Worm (Caenorhabditis elegans): ENCODE measurements around the gene usp-50.

Gene usp-50

DNA sequence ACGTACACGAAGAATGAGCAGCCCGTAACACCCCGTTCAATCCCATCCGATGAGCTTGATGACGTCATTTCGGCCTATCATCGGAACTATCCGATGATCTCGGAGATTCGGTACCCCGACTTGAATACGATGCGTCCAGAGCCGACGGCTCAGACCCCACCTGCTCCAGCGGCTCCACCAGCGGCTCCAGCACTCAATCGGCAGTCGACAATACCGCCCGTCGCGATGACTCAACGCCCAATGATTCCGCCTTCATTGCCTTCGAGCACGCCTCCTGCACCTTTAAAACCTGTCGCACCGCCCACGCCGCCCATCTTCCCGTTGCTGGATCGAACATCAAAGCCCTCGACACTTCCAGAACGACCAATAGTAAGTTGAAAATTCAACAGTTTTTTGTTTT is 3.4 kb downstream of the usp-50 start:
- TF ChIP-seq zip-8 (tag; optimal IDR thresholded peaks at IDR 0.05): peak; percentile 30
- no peak for TF ChIP-seq mab-5 (tag; optimal IDR thresholded peaks at IDR 0.05)

- TF ChIP-seq unc-120 (tag; optimal IDR thresholded peaks at IDR 0.05; ENCODE audit: poor library complexity, severe bottlenecking) (no peak), mab-5 (tag; optimal IDR thresholded peaks at IDR 0.05) (no peak), lin-13 (tag; optimal IDR thresholded peaks at IDR 0.05) (no peak), bed-3 (GFP tag; optimal IDR thresholded peaks at IDR 0.05) (no peak), sem-2 (GFP tag; optimal IDR thresholded peaks at IDR 0.05) (no peak), lsy-2 (tag; optimal IDR thresholded peaks at IDR 0.05) (no peak), lin-32 (GFP tag; optimal IDR thresholded peaks at IDR 0.05) (no peak), drap-1 (GFP tag; optimal IDR thresholded peaks at IDR 0.05) (no peak), pha-4 (tag; optimal IDR thresholded peaks at IDR 0.05) (no peak)
These were observed 7.1 kb downstream of the usp-50 start for ce11 chrV:17931795-17932194.

DNA sequence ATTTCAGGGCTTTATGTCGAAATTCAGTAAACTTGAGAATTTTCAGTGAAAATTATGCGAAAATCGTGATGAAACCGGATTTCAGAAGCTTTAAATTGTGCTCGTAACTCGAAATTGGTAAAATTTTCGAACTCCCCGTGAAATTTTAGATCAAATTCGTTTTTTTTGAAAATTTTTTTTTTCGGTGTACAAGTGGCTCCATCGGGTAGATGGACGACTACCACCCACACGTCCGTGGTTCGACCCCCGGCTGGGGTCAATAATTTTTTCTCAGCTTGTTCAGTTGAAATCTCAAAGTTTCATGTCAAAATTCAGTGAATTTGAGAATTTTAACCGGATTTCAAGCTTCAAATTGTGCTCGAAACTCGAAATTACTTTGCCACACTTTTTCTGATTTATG is 11.1 kb downstream of the usp-50 start:
- TF ChIP-seq unc-120 (tag; optimal IDR thresholded peaks at IDR 0.05; ENCODE audit: poor library complexity, severe bottlenecking) (no peak), flh-1 (GFP tag; optimal IDR thresholded peaks at IDR 0.05) (no peak), M03D4.4 (tag; optimal IDR thresholded peaks at IDR 0.05) (no peak), bed-3 (GFP tag; optimal IDR thresholded peaks at IDR 0.05) (no peak), nhr-12 (tag; optimal IDR thresholded peaks at IDR 0.05) (no peak), nhr-28 (tag; optimal IDR thresholded peaks at IDR 0.05) (no peak), blmp-1 (tag; optimal IDR thresholded peaks at IDR 0.05) (no peak)

DNA sequence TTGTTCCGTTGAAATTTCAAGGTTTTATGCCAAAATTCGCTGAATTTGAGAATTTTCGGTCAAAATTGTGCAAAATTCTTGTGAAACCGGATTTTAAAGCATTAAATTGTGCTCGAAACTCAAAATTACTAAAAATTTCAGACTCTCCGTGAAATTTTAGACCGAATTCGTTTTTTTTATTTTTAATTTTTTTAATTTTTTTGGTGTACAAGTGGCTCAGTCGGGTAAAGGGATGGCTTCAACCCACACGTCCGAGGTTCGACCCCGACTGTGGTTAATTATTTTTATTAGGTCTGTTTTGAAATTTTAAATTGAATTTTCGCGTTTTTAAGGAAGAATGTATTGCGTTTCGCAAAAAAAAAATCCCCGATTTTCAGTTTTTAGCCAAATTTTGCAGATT is 14.3 kb downstream of the usp-50 start:
- TF ChIP-seq ceh-83 (GFP tag; optimal IDR thresholded peaks at IDR 0.05) (no peak), nhr-2 (tag; optimal IDR thresholded peaks at IDR 0.05) (no peak), ceh-43 (GFP tag; optimal IDR thresholded peaks at IDR 0.05) (no peak), snpc-4 (tag; optimal IDR thresholded peaks at IDR 0.05) (no peak), elt-3 (tag; optimal IDR thresholded peaks at IDR 0.05) (no peak), nhr-237 (tag; optimal IDR thresholded peaks at IDR 0.05) (no peak), unc-120 (tag; optimal IDR thresholded peaks at IDR 0.05; ENCODE audit: poor library complexity, severe bottlenecking) (no peak)

DNA sequence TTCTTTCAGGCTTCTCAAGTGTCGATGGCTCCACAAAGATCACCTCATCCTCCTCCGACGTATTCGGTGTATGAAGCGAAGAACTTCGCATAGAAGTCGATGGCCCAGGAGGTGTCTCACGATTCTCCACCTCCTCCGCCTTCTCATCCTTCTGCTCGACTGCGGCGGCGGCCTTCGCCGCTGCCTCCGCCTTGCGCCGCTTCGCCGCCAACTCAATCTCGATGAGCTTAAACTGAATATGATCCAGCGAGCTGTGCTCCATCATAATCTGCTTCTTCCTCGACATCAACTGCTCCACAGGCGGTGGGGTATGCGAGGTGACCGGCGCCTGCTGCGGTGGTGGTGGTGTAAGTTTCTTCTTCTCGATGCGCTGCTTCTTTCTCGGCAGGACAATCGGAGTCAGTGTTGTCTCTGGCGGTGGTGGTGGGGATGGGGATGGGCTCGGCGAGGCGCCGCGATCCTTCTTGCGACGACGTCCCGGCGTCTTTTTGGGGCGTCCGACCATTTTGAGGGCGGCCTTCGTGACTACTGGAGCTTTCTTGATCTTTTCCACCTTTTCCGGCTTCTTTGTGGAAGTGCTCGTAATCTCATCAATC is 19.3 kb downstream of the usp-50 start:
- TF ChIP-seq ceh-43 (GFP tag; optimal IDR thresholded peaks at IDR 0.05): no peak
- peak; percentile 53 for TF ChIP-seq drap-1 (GFP tag; optimal IDR thresholded peaks at IDR 0.05)
- no peak for TF ChIP-seq nhr-237 (tag; optimal IDR thresholded peaks at IDR 0.05)

DNA sequence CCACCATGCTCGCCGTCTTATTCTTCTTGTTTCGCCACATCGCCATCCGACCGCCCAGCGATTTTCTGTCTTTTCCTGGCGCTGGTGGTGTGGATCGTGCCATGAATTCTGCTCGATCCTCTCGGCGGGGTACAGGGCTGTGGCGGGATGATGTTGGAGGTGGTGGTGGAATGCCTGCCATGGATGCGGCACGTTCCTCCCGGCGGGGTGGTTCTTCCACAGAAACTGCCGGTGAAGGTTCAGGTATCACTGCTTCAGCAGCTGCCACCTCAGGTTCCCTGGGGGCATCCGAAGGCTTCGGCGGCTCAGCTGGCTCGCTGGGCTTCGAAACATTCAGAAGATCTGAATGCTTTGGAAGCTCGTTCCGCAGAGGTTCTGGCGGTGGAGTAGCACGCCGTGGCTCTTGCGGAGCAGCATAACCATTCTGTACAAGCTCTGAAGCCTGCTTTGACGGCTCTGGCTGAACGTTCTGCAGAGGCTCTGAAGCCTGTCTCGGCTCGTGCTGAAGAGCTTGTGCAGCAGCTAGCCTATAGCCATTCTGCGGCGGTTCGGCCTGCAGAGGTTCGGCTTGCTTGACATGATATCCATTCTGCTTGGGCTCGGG is 20.2 kb downstream of the usp-50 start:
- no peak for TF ChIP-seq bed-3 (GFP tag; optimal IDR thresholded peaks at IDR 0.05)
- no peak for TF ChIP-seq flh-1 (GFP tag; optimal IDR thresholded peaks at IDR 0.05)
- no peak for TF ChIP-seq ceh-39 (tag; optimal IDR thresholded peaks at IDR 0.05)
- TF ChIP-seq hlh-1 (tag; optimal IDR thresholded peaks at IDR 0.05): no peak
- TF ChIP-seq ceh-43 (GFP tag; optimal IDR thresholded peaks at IDR 0.05): no peak
- TF ChIP-seq elt-3 (tag; optimal IDR thresholded peaks at IDR 0.05): no peak
- TF ChIP-seq pha-4 (tag; optimal IDR thresholded peaks at IDR 0.05): no peak
- TF ChIP-seq sem-2 (GFP tag; optimal IDR thresholded peaks at IDR 0.05): no peak
- no peak for TF ChIP-seq lin-13 (tag; optimal IDR thresholded peaks at IDR 0.05)
- TF ChIP-seq nhr-12 (tag; optimal IDR thresholded peaks at IDR 0.05): no peak
- no peak for TF ChIP-seq tbx-8 (GFP tag; optimal IDR thresholded peaks at IDR 0.05)
- TF ChIP-seq ces-1 (GFP tag; optimal IDR thresholded peaks at IDR 0.05): no peak
- no peak for TF ChIP-seq mls-2 (tag; optimal IDR thresholded peaks at IDR 0.05)
- TF ChIP-seq drap-1 (GFP tag; optimal IDR thresholded peaks at IDR 0.05): no peak
- TF ChIP-seq ham-2 (GFP tag; optimal IDR thresholded peaks at IDR 0.05): no peak
- TF ChIP-seq mep-1 (tag; optimal IDR thresholded peaks at IDR 0.05): no peak
- TF ChIP-seq snpc-4 (tag; optimal IDR thresholded peaks at IDR 0.05): no peak
- TF ChIP-seq lsy-2 (tag; optimal IDR thresholded peaks at IDR 0.05): no peak
